Worm (Caenorhabditis elegans) whole organism, young adult: ENCODE measurements around the gene nspb-2.

Experiments
- B0019.2 ChIP-seq: fragments of 200-800 bp; sonication (Bioruptor generic); conservative IDR thresholded peaks from 2 replicates; pipeline ENCODE4 v1.3.6; 2022; ENCODE audit warnings: missing genetic modification reagents, missing genetic modification characterization, missing compliant biosample characterization
- C06A6.2 ChIP-seq: fragments of 200-800 bp; sonication (Bioruptor generic); conservative IDR thresholded peaks from 2 replicates; pipeline ENCODE4 v1.3.6; 2022; ENCODE audit warnings: missing genetic modification characterization, missing compliant biosample characterization
- C17E4.6 ChIP-seq: fragments of 200-800 bp; sonication (Bioruptor generic); IDR thresholded peaks from 2 replicates; pipeline ENCODE4 v1.3.6; 2022; ENCODE audit warnings: missing genetic modification reagents, missing genetic modification characterization, missing compliant biosample characterization
- D2030.7 ChIP-seq: fragments of 200-800 bp; sonication (Bioruptor generic); IDR thresholded peaks from 2 replicates; pipeline ENCODE4 v1.3.6; 2022; ENCODE audit warnings: missing genetic modification reagents, missing genetic modification characterization, missing compliant biosample characterization
- F39B2.1 ChIP-seq: fragments of 200-800 bp; sonication (Bioruptor generic); IDR thresholded peaks from 2 replicates; pipeline ENCODE4 v1.3.6; 2022; ENCODE audit warnings: missing genetic modification reagents, missing genetic modification characterization, missing compliant biosample characterization
- F57C9.4 ChIP-seq: sonication (generic microtip); optimal IDR thresholded peaks from 2 replicates; lab custom pipeline; 2017; ENCODE audit warnings: mild to moderate bottlenecking, missing genetic modification characterization, missing compliant biosample characterization
- K12H6.12 ChIP-seq: fragments of 200-800 bp; sonication (Bioruptor generic); optimal IDR thresholded peaks from 2 replicates; lab custom pipeline; 2018; ENCODE audit warnings: mild to moderate bottlenecking, missing genetic modification characterization, missing compliant biosample characterization
- T07F8.4 ChIP-seq: sonication (generic microtip); optimal IDR thresholded peaks from 2 replicates; lab custom pipeline; 2016; ENCODE audit warnings: mild to moderate bottlenecking, missing genetic modification characterization, moderate library complexity, missing compliant biosample characterization
- Y56A3A.18 ChIP-seq: fragments of 200-800 bp; sonication (Bioruptor generic); IDR thresholded peaks from 2 replicates; pipeline ENCODE4 v1.3.6; 2022; ENCODE audit warnings: missing genetic modification reagents, missing genetic modification characterization, missing compliant biosample characterization
- Y79H2A.3 ChIP-seq: fragments of 200-800 bp; sonication (Bioruptor generic); conservative IDR thresholded peaks from 2 replicates; pipeline ENCODE4 v1.3.6; 2022; ENCODE audit warnings: missing genetic modification reagents, missing genetic modification characterization, missing compliant biosample characterization
- akir-1 ChIP-seq: fragments of 200-800 bp; sonication (Bioruptor generic); optimal IDR thresholded peaks from 2 replicates; lab custom pipeline; 2018; ENCODE audit warnings: mild to moderate bottlenecking, missing genetic modification characterization, moderate library complexity, missing compliant biosample characterization
- aptf-3 ChIP-seq: fragments of 200-800 bp; sonication (Bioruptor generic); IDR thresholded peaks from 2 replicates; pipeline ENCODE4 v1.3.6; 2022; ENCODE audit warnings: missing genetic modification characterization, missing compliant biosample characterization
- athp-1 ChIP-seq: sonication (generic microtip); optimal IDR thresholded peaks from 2 replicates; lab custom pipeline; 2017; ENCODE audit warnings: mild to moderate bottlenecking, missing genetic modification characterization, missing compliant biosample characterization
- attf-5 ChIP-seq: fragments of 200-800 bp; sonication (Bioruptor generic); optimal IDR thresholded peaks from 2 replicates; lab custom pipeline; 2018; ENCODE audit warnings: mild to moderate bottlenecking, missing genetic modification characterization, missing compliant biosample characterization
- bed-1 ChIP-seq: fragments of 200-800 bp; sonication (Bioruptor generic); IDR thresholded peaks from 2 replicates; pipeline ENCODE4 v1.3.6; 2022; ENCODE audit warnings: missing genetic modification reagents, missing genetic modification characterization, missing compliant biosample characterization
- cebp-1 ChIP-seq, 2 experiments: fragments of 200-800 bp in 1 of 2; sonication (Bioruptor generic) in 1 of 2; sonication (generic microtip) in 1 of 2; IDR thresholded peaks in 1 of 2; optimal IDR thresholded peaks in 1 of 2; 2 replicates each; pipeline versions ENCODE4 v1.3.6 to Lab custom; 2017 to 2022; ENCODE audit warnings: missing compliant biosample characterization in 2 of 2, missing genetic modification characterization in 2 of 2, mild to moderate bottlenecking in 1 of 2, missing genetic modification reagents in 1 of 2, moderate library complexity in 1 of 2
- ceh-27 ChIP-seq: fragments of 200-800 bp; sonication (Bioruptor generic); optimal IDR thresholded peaks from 2 replicates; lab custom pipeline; 2018; ENCODE audit warnings: mild to moderate bottlenecking, missing genetic modification characterization, moderate library complexity, missing compliant biosample characterization
- egl-44 ChIP-seq: fragments of 200-800 bp; sonication (Bioruptor generic); IDR thresholded peaks from 2 replicates; pipeline ENCODE4 v1.3.6; 2022; ENCODE audit warnings: missing genetic modification reagents, missing genetic modification characterization, missing compliant biosample characterization
- hrde-1 ChIP-seq: sonication (generic microtip); optimal IDR thresholded peaks from 2 replicates; lab custom pipeline; 2016; ENCODE audit warnings: missing genetic modification characterization, mild to moderate bottlenecking, missing compliant biosample characterization, moderate library complexity, missing genotype, missing genetic modification reagents, borderline replicate concordance
- lin-26 ChIP-seq: fragments of 200-800 bp; sonication (Bioruptor generic); IDR thresholded peaks from 2 replicates; pipeline ENCODE4 v1.3.6; 2022; ENCODE audit warnings: missing genetic modification reagents, missing genetic modification characterization, missing compliant biosample characterization
- lin-40 ChIP-seq: sonication (generic microtip); optimal IDR thresholded peaks from 2 replicates; lab custom pipeline; 2016; ENCODE audit warnings: missing genetic modification characterization, mild to moderate bottlenecking, missing compliant biosample characterization, missing genotype, missing genetic modification reagents
- lir-1 ChIP-seq: fragments of 200-800 bp; sonication (Bioruptor generic); conservative IDR thresholded peaks from 2 replicates; pipeline ENCODE4 v1.3.6; 2022; ENCODE audit warnings: missing genetic modification reagents, missing genetic modification characterization, missing compliant biosample characterization
- madf-10 ChIP-seq: sonication (generic microtip); optimal IDR thresholded peaks from 2 replicates; lab custom pipeline; 2016; ENCODE audit warnings: mild to moderate bottlenecking, missing genetic modification characterization, missing compliant biosample characterization
- madf-8 ChIP-seq: fragments of 200-800 bp; sonication (Bioruptor generic); conservative IDR thresholded peaks from 2 replicates; pipeline ENCODE4 v1.3.6; 2022; ENCODE audit warnings: missing genetic modification reagents, missing genetic modification characterization, missing compliant biosample characterization
- mcd-1 ChIP-seq: fragments of 200-800 bp; sonication (Bioruptor generic); IDR thresholded peaks from 2 replicates; pipeline ENCODE4 v1.3.6; 2022; ENCODE audit warnings: missing genetic modification reagents, missing genetic modification characterization, missing compliant biosample characterization
- mel-28 ChIP-seq: sonication (generic microtip); optimal IDR thresholded peaks from 2 replicates; lab custom pipeline; 2016; ENCODE audit warnings: borderline replicate concordance, mild to moderate bottlenecking, missing genetic modification characterization, missing compliant biosample characterization
- mes-4 ChIP-seq: sonication (generic microtip); optimal IDR thresholded peaks from 2 replicates; lab custom pipeline; 2016; ENCODE audit warnings: missing genotype, missing genetic modification characterization, missing compliant biosample characterization
- nhr-80 ChIP-seq: sonication (generic microtip); optimal IDR thresholded peaks from 2 replicates; lab custom pipeline; 2016; ENCODE audit warnings: missing genetic modification characterization, missing compliant biosample characterization
- pha-4 ChIP-seq: fragments of 150-350 bp; sonication (generic microtip); optimal IDR thresholded peaks from 2 replicates; lab custom pipeline; 2014; ENCODE audit warnings: missing biosample characterization, missing genetic modification reagents, missing genetic modification characterization
- rcor-1 ChIP-seq: fragments of 200-800 bp; sonication (Bioruptor generic); IDR thresholded peaks from 2 replicates; pipeline ENCODE4 v1.3.6; 2022; ENCODE audit warnings: missing genetic modification reagents, missing genetic modification characterization, missing compliant biosample characterization
- rec-8 ChIP-seq, 2 experiments: sonication (generic microtip); optimal IDR thresholded peaks; 2 replicates each; lab custom pipeline; 2016; ENCODE audit warnings: mild to moderate bottlenecking in 2 of 2, missing genetic modification characterization in 2 of 2, missing genetic modification reagents in 2 of 2, missing genotype in 2 of 2, missing biosample characterization in 1 of 2, missing compliant biosample characterization in 1 of 2, moderate library complexity in 1 of 2
- rpc-1 ChIP-seq, 2 experiments: fragments of 150-350 bp in 1 of 2; sonication (generic microtip) in 1 of 2; optimal IDR thresholded peaks; 2 replicates each; lab custom pipeline; 2014 to 2018; ENCODE audit warnings: missing biosample characterization in 1 of 2, missing genetic modification characterization in 1 of 2, missing genetic modification reagents in 1 of 2, missing genotype in 1 of 2
- sea-2 ChIP-seq: fragments of 200-800 bp; sonication (Bioruptor generic); IDR thresholded peaks from 2 replicates; pipeline ENCODE4 v1.3.6; 2022; ENCODE audit warnings: missing genetic modification characterization, missing compliant biosample characterization
- snpc-1.1 ChIP-seq: sonication (generic microtip); optimal IDR thresholded peaks from 2 replicates; lab custom pipeline; 2017; ENCODE audit warnings: missing genetic modification characterization, mild to moderate bottlenecking, missing compliant biosample characterization, antibody characterized with exemption, moderate library complexity, missing genotype, missing genetic modification reagents; ENCODE audit not compliant: insufficient read depth
- tbp1 ChIP-seq: fragments of 200-800 bp; sonication (Bioruptor generic); optimal IDR thresholded peaks from 2 replicates; lab custom pipeline; 2018; ENCODE audit warnings: mild to moderate bottlenecking, missing genetic modification characterization, missing compliant biosample characterization
- xnd-1 ChIP-seq: sonication (generic microtip); optimal IDR thresholded peaks from 2 replicates; lab custom pipeline; 2016; ENCODE audit warnings: missing genotype, missing genetic modification reagents, missing genetic modification characterization, missing compliant biosample characterization
- zfh-2 ChIP-seq: fragments of 200-800 bp; sonication (Bioruptor generic); conservative IDR thresholded peaks from 2 replicates; pipeline ENCODE4 v1.3.6; 2022; ENCODE audit warnings: missing genetic modification reagents, missing genetic modification characterization, missing compliant biosample characterization
- ztf-18 ChIP-seq: sonication (generic microtip); optimal IDR thresholded peaks from 2 replicates; lab custom pipeline; 2016; ENCODE audit warnings: missing genotype, mild to moderate bottlenecking, missing genetic modification characterization, missing compliant biosample characterization
- ztf-26 ChIP-seq: sonication (generic microtip); optimal IDR thresholded peaks from 2 replicates; lab custom pipeline; 2017; ENCODE audit warnings: missing genetic modification characterization, missing compliant biosample characterization
- ztf-28 ChIP-seq: fragments of 200-800 bp; sonication (Bioruptor generic); IDR thresholded peaks from 2 replicates; pipeline ENCODE4 v1.3.6; 2022; ENCODE audit warnings: missing genetic modification reagents, missing genetic modification characterization, missing compliant biosample characterization
- ztf-3 ChIP-seq: fragments of 200-800 bp; sonication (Bioruptor generic); optimal IDR thresholded peaks from 2 replicates; lab custom pipeline; 2018; ENCODE audit warnings: mild to moderate bottlenecking, missing genetic modification characterization, missing compliant biosample characterization
- ztf-6 ChIP-seq: fragments of 200-800 bp; sonication (Bioruptor generic); IDR thresholded peaks from 2 replicates; pipeline ENCODE4 v1.3.6; 2022; ENCODE audit warnings: missing genetic modification reagents, missing genetic modification characterization, missing compliant biosample characterization

The nspb-2 gene

DNA sequence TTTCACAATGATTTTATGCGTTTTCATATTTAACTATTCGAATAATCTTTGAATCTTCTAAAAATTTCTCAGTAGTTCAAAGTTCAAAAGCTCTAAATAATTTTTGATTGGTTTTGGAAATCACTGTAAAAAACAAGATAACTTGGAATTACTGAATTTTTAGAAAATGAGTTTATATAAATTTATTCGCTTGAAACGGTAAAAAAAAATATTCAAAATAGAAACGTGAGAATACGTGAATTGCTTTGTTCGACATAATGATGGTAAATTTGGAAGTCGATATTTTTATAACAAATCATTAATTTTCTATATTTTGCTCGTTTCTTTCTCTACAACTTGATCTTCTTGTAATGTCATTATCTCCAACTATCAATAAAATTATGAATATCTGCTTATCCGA is 31.9 kb downstream of the nspb-2 start, which contains the start of gene C01B10.44 (continued):
- TF ChIP-seq sea-2 (GFP tag; lab: Robert Waterston, UW): no peak
- TF ChIP-seq, all 124 proteins: peak for 0

DNA sequence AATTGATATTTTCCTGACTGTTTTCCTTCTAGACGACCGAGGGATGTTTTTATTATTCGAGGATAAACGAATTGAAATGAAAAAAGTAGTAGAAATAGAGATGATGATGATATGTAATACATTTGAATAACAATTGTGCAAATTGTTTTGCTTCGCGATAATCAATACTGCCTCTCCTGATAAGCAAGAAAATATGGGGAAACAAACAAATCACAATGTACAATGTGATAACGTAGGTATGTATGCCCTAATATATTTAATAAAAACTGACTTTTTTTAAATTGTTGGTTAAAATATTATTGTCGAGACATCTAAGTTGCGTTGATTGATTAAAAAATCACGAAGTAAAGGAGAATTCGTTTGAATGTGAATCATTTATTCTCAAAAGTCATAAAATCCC is 36.3 kb downstream of the nspb-2 start, which contains the start of gene cest-5.2:
TSS of gene cest-5.2 (minus strand) at position 128 of the 400 bp plus-strand sequence.
- TF ChIP-seq F39B2.1 (GFP tag; lab: Robert Waterston, UW): no peak
- no peak for TF ChIP-seq lin-26 (GFP tag; lab: Robert Waterston, UW)
- TF ChIP-seq mes-4: no peak
- no peak for TF ChIP-seq rec-8 (tag; optimal IDR thresholded peaks at IDR 0.05; lab: Kevin White, UChicago)
- peak; percentile 19 for TF ChIP-seq nhr-80 (tag; lab: Kevin White, UChicago)
- no peak for TF ChIP-seq xnd-1 (tag; lab: Kevin White, UChicago)

DNA sequence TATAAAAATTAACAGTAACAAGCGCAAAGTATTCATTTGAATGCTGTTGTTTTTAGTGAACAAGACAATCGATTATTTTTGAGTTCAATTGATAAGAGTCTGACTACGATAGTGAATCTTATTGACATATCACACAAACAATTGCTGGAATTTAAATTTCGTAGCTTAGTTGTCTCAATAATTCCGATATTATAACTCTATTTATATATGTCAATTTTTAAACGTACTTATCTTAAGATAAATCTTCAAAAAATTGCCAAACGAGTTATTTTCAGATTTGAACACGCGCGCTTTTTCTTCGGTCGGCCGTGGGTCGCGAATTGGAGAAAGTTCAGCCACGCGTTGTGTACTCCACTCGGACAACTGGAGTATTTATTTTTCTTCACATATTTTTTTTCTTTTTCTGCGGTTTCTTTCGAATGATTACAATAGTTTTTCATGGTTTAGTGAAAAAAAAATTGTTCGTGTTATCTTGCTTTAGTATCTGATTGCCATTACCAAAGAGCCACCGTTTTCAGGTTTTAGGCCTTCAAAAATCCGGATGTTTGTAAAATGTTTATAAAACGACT is 40.3 kb downstream of the nspb-2 start, which contains the start of the genes cest-5.1 and C01B10.9:
TSS of gene cest-5.1 (minus strand) at position 51 of the 569 bp plus-strand sequence.
TSS of gene C01B10.9 (plus strand) at position 519 of the 569 bp plus-strand sequence.
- no peak for TF ChIP-seq ztf-3 (GFP tag; lab: Kevin White, UChicago)
- no peak for TF ChIP-seq ztf-26
- TF ChIP-seq cebp-1 (GFP tag; IDR thresholded peaks at IDR 0.05; lab: Robert Waterston, UW): no peak; the same call in 1 of the 2 replicates
- no peak for TF ChIP-seq cebp-1 (tag; optimal IDR thresholded peaks at IDR 0.05; lab: Kevin White, UChicago)
- no peak for TF ChIP-seq madf-8 (GFP tag; lab: Robert Waterston, UW)
- no peak for TF ChIP-seq hrde-1
- no peak for TF ChIP-seq egl-44
- TF ChIP-seq attf-5: no peak
- TF ChIP-seq bed-1 (GFP tag; lab: Robert Waterston, UW): no peak
- 0 out of 2 replicates have a peak, but pooled peaks have one; percentile 47 for TF ChIP-seq F39B2.1 (GFP tag; lab: Robert Waterston, UW)
- peak; percentile 45 for TF ChIP-seq lin-40 (tag; lab: Kevin White, UChicago)
- no peak for TF ChIP-seq C17E4.6 (GFP tag; lab: Robert Waterston, UW)
- TF ChIP-seq lir-1: peak; percentile 45; the same call in 1 of the 2 replicates
- TF ChIP-seq B0019.2 (GFP tag; lab: Robert Waterston, UW): no peak
- TF ChIP-seq T07F8.4 (tag; lab: Kevin White, UChicago): no peak
- no peak for TF ChIP-seq zfh-2 (GFP tag; lab: Robert Waterston, UW)
- no peak for TF ChIP-seq ztf-6 (GFP tag; lab: Robert Waterston, UW)
- TF ChIP-seq aptf-3 (GFP tag; lab: Robert Waterston, UW): no peak
- TF ChIP-seq athp-1 (tag; lab: Kevin White, UChicago): no peak
- TF ChIP-seq K12H6.12 (tag; lab: Kevin White, UChicago): peak; percentile 48
- no peak for TF ChIP-seq Y79H2A.3 (GFP tag; lab: Robert Waterston, UW)
- TF ChIP-seq mel-28 (tag; lab: Kevin White, UChicago): no peak
- no peak for TF ChIP-seq rec-8 (tag; optimal IDR thresholded peaks at IDR 0.05; lab: Kevin White, UChicago)
- 0 out of 2 replicates have a peak, but pooled peaks have one; percentile 44 for TF ChIP-seq rcor-1 (GFP tag; lab: Robert Waterston, UW)
- no peak for TF ChIP-seq xnd-1 (tag; lab: Kevin White, UChicago)
- no peak for TF ChIP-seq pha-4 (tag; lab: Kevin White, UChicago)
- peak; percentile 15 for TF ChIP-seq nhr-80 (tag; lab: Kevin White, UChicago)
- no peak for TF ChIP-seq mcd-1
- peak; percentile 37; the same call in 1 of the 2 replicates for TF ChIP-seq D2030.7 (GFP tag; lab: Robert Waterston, UW)
- no peak for TF ChIP-seq ztf-28 (GFP tag; lab: Robert Waterston, UW)
- no peak for TF ChIP-seq akir-1
- TF ChIP-seq ztf-18 (tag; lab: Kevin White, UChicago): no peak
- no peak for TF ChIP-seq C06A6.2
- no peak for TF ChIP-seq rpc-1 (optimal IDR thresholded peaks at IDR 0.05; lab: Kevin White, UChicago)
- TF ChIP-seq rpc-1 (tag; optimal IDR thresholded peaks at IDR 0.05; lab: Kevin White, UChicago): no peak
- TF ChIP-seq Y56A3A.18 (GFP tag; lab: Robert Waterston, UW): no peak
- TF ChIP-seq ceh-27 (GFP tag; lab: Kevin White, UChicago): peak; percentile 60
- peak; percentile 47 for TF ChIP-seq tbp1 (GFP tag; lab: Kevin White, UChicago)
- TF ChIP-seq snpc-1.1: peak; percentile 2
- TF ChIP-seq madf-10 (tag; lab: Kevin White, UChicago): peak; percentile 0
- no peak for TF ChIP-seq F57C9.4 (tag; lab: Kevin White, UChicago)
